Worm (Caenorhabditis elegans) whole organism, young adult: ENCODE results near the gene R11.4.
A peak's percentile ranks its signal among the peaks of the same experiment; 100 is the strongest.
"Not testable (repeated sequence)": the region's sequence is repeated elsewhere in the genome, so short reads cannot be mapped to it uniquely, and the experiment has no call there.

Experiments used
- B0019.2 ChIP-seq: fragments of 200-800 bp; sonication (Bioruptor generic); conservative IDR thresholded peaks from 2 replicates; pipeline ENCODE4 v1.3.6; 2022; ENCODE audit warnings: missing genetic modification reagents, missing genetic modification characterization, missing compliant biosample characterization
- B0336.3 ChIP-seq: fragments of 200-800 bp; sonication (Bioruptor generic); IDR thresholded peaks from 2 replicates; pipeline ENCODE4 v1.3.6; 2022; ENCODE audit warnings: missing genetic modification characterization, missing compliant biosample characterization
- F37B4.10 ChIP-seq: fragments of 200-800 bp; sonication (Bioruptor generic); IDR thresholded peaks from 2 replicates; pipeline ENCODE4 v1.3.6; 2022; ENCODE audit warnings: missing genetic modification characterization, missing compliant biosample characterization
- F55B11.4 ChIP-seq: sonication (generic microtip); optimal IDR thresholded peaks from 2 replicates; lab custom pipeline; 2016; ENCODE audit warnings: missing compliant biosample characterization, missing genetic modification characterization, borderline replicate concordance; ENCODE audit not compliant: insufficient read depth
- Y53G8AR.9 ChIP-seq: fragments of 200-800 bp; sonication (Bioruptor generic); conservative IDR thresholded peaks from 2 replicates; pipeline ENCODE4 v1.3.6; 2022; ENCODE audit warnings: missing genetic modification reagents, missing genetic modification characterization, missing compliant biosample characterization
- Y67H2A.10 ChIP-seq: fragments of 200-800 bp; sonication (Bioruptor generic); conservative IDR thresholded peaks from 2 replicates; pipeline ENCODE4 v1.3.6; 2022; ENCODE audit warnings: missing genetic modification reagents, missing genetic modification characterization, missing compliant biosample characterization
- atf-7 ChIP-seq: sonication (generic microtip); optimal IDR thresholded peaks from 2 replicates; lab custom pipeline; 2017; ENCODE audit warnings: mild to moderate bottlenecking, missing genetic modification characterization, missing compliant biosample characterization
- attf-6 ChIP-seq: fragments of 200-800 bp; sonication (Bioruptor generic); IDR thresholded peaks from 2 replicates; pipeline ENCODE4 v1.3.6; 2022; ENCODE audit warnings: missing genetic modification reagents, missing genetic modification characterization, missing compliant biosample characterization
- egl-44 ChIP-seq: fragments of 200-800 bp; sonication (Bioruptor generic); IDR thresholded peaks from 2 replicates; pipeline ENCODE4 v1.3.6; 2022; ENCODE audit warnings: missing genetic modification reagents, missing genetic modification characterization, missing compliant biosample characterization
- ekl-4 ChIP-seq: fragments of 200-800 bp; sonication (Bioruptor generic); IDR thresholded peaks from 2 replicates; pipeline ENCODE4 v1.3.6; 2022; ENCODE audit warnings: missing genetic modification reagents, missing genetic modification characterization, missing compliant biosample characterization
- fkh-3 ChIP-seq: sonication (generic microtip); optimal IDR thresholded peaks from 2 replicates; lab custom pipeline; 2016; ENCODE audit warnings: mild to moderate bottlenecking, missing genetic modification characterization, missing compliant biosample characterization
- him-1 ChIP-seq: sonication (generic microtip); optimal IDR thresholded peaks from 2 replicates; lab custom pipeline; 2016; ENCODE audit warnings: missing genotype, missing genetic modification reagents, missing genetic modification characterization, missing compliant biosample characterization
- hlh-12 ChIP-seq: sonication (generic microtip); optimal IDR thresholded peaks from 2 replicates; lab custom pipeline; 2016; ENCODE audit warnings: missing genetic modification characterization, missing compliant biosample characterization
- hmg-1.2 ChIP-seq: fragments of 200-800 bp; sonication (Bioruptor generic); IDR thresholded peaks from 2 replicates; pipeline ENCODE4 v1.3.6; 2022; ENCODE audit warnings: missing genetic modification reagents, missing genetic modification characterization, missing compliant biosample characterization
- hmg-20 ChIP-seq: fragments of 200-800 bp; sonication (Bioruptor generic); IDR thresholded peaks from 2 replicates; pipeline ENCODE4 v1.3.6; 2022; ENCODE audit warnings: missing genetic modification reagents, missing genetic modification characterization, missing compliant biosample characterization
- let-607 ChIP-seq, 2 experiments: fragments of 200-800 bp in 1 of 2; sonication (Bioruptor generic) in 1 of 2; sonication (generic microtip) in 1 of 2; optimal IDR thresholded peaks; 2 replicates each; lab custom pipeline; 2016 to 2018; ENCODE audit warnings: mild to moderate bottlenecking in 2 of 2, missing compliant biosample characterization in 2 of 2, missing genetic modification characterization in 2 of 2, moderate library complexity in 2 of 2, missing genotype in 1 of 2
- lin-26 ChIP-seq: fragments of 200-800 bp; sonication (Bioruptor generic); IDR thresholded peaks from 2 replicates; pipeline ENCODE4 v1.3.6; 2022; ENCODE audit warnings: missing genetic modification reagents, missing genetic modification characterization, missing compliant biosample characterization
- lir-1 ChIP-seq: fragments of 200-800 bp; sonication (Bioruptor generic); conservative IDR thresholded peaks from 2 replicates; pipeline ENCODE4 v1.3.6; 2022; ENCODE audit warnings: missing genetic modification reagents, missing genetic modification characterization, missing compliant biosample characterization
- madf-10 ChIP-seq: sonication (generic microtip); optimal IDR thresholded peaks from 2 replicates; lab custom pipeline; 2016; ENCODE audit warnings: mild to moderate bottlenecking, missing genetic modification characterization, missing compliant biosample characterization
- madf-3 ChIP-seq: fragments of 200-800 bp; sonication (Bioruptor generic); IDR thresholded peaks from 2 replicates; pipeline ENCODE4 v1.3.6; 2022; ENCODE audit warnings: missing genetic modification reagents, missing genetic modification characterization, missing compliant biosample characterization
- mcd-1 ChIP-seq: fragments of 200-800 bp; sonication (Bioruptor generic); IDR thresholded peaks from 2 replicates; pipeline ENCODE4 v1.3.6; 2022; ENCODE audit warnings: missing genetic modification reagents, missing genetic modification characterization, missing compliant biosample characterization
- nhr-120 ChIP-seq: fragments of 200-800 bp; sonication (Bioruptor generic); IDR thresholded peaks from 2 replicates; pipeline ENCODE4 v1.3.6; 2022; ENCODE audit warnings: missing genetic modification characterization, missing compliant biosample characterization
- nhr-179 ChIP-seq: sonication (generic microtip); optimal IDR thresholded peaks from 2 replicates; lab custom pipeline; 2016; ENCODE audit warnings: mild to moderate bottlenecking, missing genetic modification characterization, missing compliant biosample characterization
- nhr-27 ChIP-seq: fragments of 200-800 bp; sonication (Bioruptor generic); optimal IDR thresholded peaks from 2 replicates; lab custom pipeline; 2018; ENCODE audit warnings: mild to moderate bottlenecking, missing genetic modification characterization, moderate library complexity, missing compliant biosample characterization
- nhr-80 ChIP-seq: sonication (generic microtip); optimal IDR thresholded peaks from 2 replicates; lab custom pipeline; 2016; ENCODE audit warnings: missing genetic modification characterization, missing compliant biosample characterization
- nhr-90 ChIP-seq: sonication (generic microtip); optimal IDR thresholded peaks from 2 replicates; lab custom pipeline; 2016; ENCODE audit warnings: missing genotype, mild to moderate bottlenecking, missing genetic modification characterization, missing compliant biosample characterization
- pha-4 ChIP-seq: fragments of 150-350 bp; sonication (generic microtip); optimal IDR thresholded peaks from 2 replicates; lab custom pipeline; 2014; ENCODE audit warnings: missing biosample characterization, missing genetic modification reagents, missing genetic modification characterization
- snpc-1.3 ChIP-seq: sonication (generic microtip); optimal IDR thresholded peaks from 2 replicates; lab custom pipeline; 2017; ENCODE audit warnings: missing genetic modification characterization, mild to moderate bottlenecking, missing compliant biosample characterization, antibody characterized with exemption, moderate library complexity, missing genotype, missing genetic modification reagents; ENCODE audit not compliant: insufficient read depth
- unc-130 ChIP-seq: sonication (generic microtip); optimal IDR thresholded peaks from 2 replicates; lab custom pipeline; 2016; ENCODE audit warnings: missing genetic modification reagents, missing genetic modification characterization, missing compliant biosample characterization
- zfh-2 ChIP-seq: fragments of 200-800 bp; sonication (Bioruptor generic); conservative IDR thresholded peaks from 2 replicates; pipeline ENCODE4 v1.3.6; 2022; ENCODE audit warnings: missing genetic modification reagents, missing genetic modification characterization, missing compliant biosample characterization
- ztf-22 ChIP-seq: fragments of 200-800 bp; sonication (Bioruptor generic); optimal IDR thresholded peaks from 2 replicates; lab custom pipeline; 2018; ENCODE audit warnings: mild to moderate bottlenecking, missing genetic modification characterization, moderate library complexity, missing compliant biosample characterization

R11.4 gene

ce11 chrX:16244764-16245244 lies 34.4 kb upstream of the R11.4 start, which contains the start of gene W10G6.1:
TSS of gene W10G6.1 (plus strand) at chrX:16245194.
- TF ChIP-seq zfh-2 (peak; percentile 52; the same call in 1 of the 2 replicates), lir-1 (GFP tag; lab: Robert Waterston, UW) (no peak)

ce11 chrX:16243129-16243528 lies 32.7 kb upstream of the R11.4 start:
- peak; percentile 81 for TF ChIP-seq zfh-2
- no peak for TF ChIP-seq ekl-4 (GFP tag; lab: Robert Waterston, UW)
- TF ChIP-seq him-1 (tag; lab: Kevin White, UChicago) = no peak

ce11 chrX:16240626-16241025 lies 30.2 kb upstream of the R11.4 start:
- TF ChIP-seq mcd-1 (GFP tag; lab: Robert Waterston, UW) = no peak
- TF ChIP-seq nhr-179 (tag; lab: Kevin White, UChicago) = no peak
- TF ChIP-seq madf-10 (tag; lab: Kevin White, UChicago) = no peak
- TF ChIP-seq unc-130 = no peak
- TF ChIP-seq lin-26 = no peak
- TF ChIP-seq Y67H2A.10 (GFP tag; lab: Robert Waterston, UW) = no peak
- TF ChIP-seq B0019.2 (GFP tag; lab: Robert Waterston, UW) = no peak
- no peak for TF ChIP-seq hmg-20 (GFP tag; lab: Robert Waterston, UW)
- no peak for TF ChIP-seq madf-3 (GFP tag; lab: Robert Waterston, UW)
- TF ChIP-seq atf-7 (tag; lab: Kevin White, UChicago) = no peak
- TF ChIP-seq, all 124 proteins: peak for 0

ce11 chrX:16228622-16229021 lies 18.2 kb upstream of the R11.4 start, which contains the start of gene F23A7.5:
TSS of gene F23A7.5 (plus strand) at chrX:16228922.
- TF ChIP-seq ztf-22 = no peak

- not testable (repeated sequence) for TF ChIP-seq let-607 (tag; optimal IDR thresholded peaks at IDR 0.05; lab: Kevin White, UChicago); nhr-90 (tag; lab: Kevin White, UChicago); ztf-22
These were observed 9.3 kb upstream of the R11.4 start, which contains the start of gene F23A7.3 for ce11 chrX:16219710-16220109. TSS of gene F23A7.3 (plus strand) at chrX:16220010.

- TF ChIP-seq attf-6 (GFP tag; lab: Robert Waterston, UW) (no peak), nhr-80 (tag; lab: Kevin White, UChicago) (peak; percentile 26), F37B4.10 (GFP tag; lab: Robert Waterston, UW) (no peak), B0336.3 (GFP tag; lab: Robert Waterston, UW) (no peak), egl-44 (GFP tag; lab: Robert Waterston, UW) (no peak), pha-4 (tag; lab: Kevin White, UChicago) (no peak), Y53G8AR.9 (GFP tag; lab: Robert Waterston, UW) (no peak), nhr-27 (no peak), F55B11.4 (no peak), nhr-90 (tag; lab: Kevin White, UChicago) (no peak), snpc-1.3 (tag; lab: Kevin White, UChicago) (no peak), fkh-3 (tag; lab: Kevin White, UChicago) (no peak), hmg-1.2 (GFP tag; lab: Robert Waterston, UW) (peak; percentile 66; the same call in 1 of the 2 replicates), hlh-12 (tag; lab: Kevin White, UChicago) (no peak), nhr-120 (GFP tag; lab: Robert Waterston, UW) (no peak)
These were observed 7.9 kb upstream of the R11.4 start for ce11 chrX:16218306-16218705.
